Fruit fly (Drosophila melanogaster) whole organism, embryonic: ENCODE measurements around the gene CG43796.

ENCODE experiments used
- B-H1 ChIP-seq: fragments of 200-800 bp; sonication (Bioruptor generic); IDR thresholded peaks from 3 replicates; pipeline ENCODE4 v1.3.6; 2022; ENCODE audit warnings: missing biosample characterization, missing genetic modification characterization
- Bgb ChIP-seq: fragments of 200-800 bp; sonication (Bioruptor generic); IDR thresholded peaks from 2 replicates; pipeline ENCODE4 v1.3.6; 2022; ENCODE audit warnings: missing biosample characterization, missing genetic modification characterization; ENCODE audit not compliant: partially characterized antibody
- CG1024 ChIP-seq: fragments of 200-800 bp; sonication (Bioruptor generic); IDR thresholded peaks from 2 replicates; pipeline ENCODE4 v1.3.6; 2022; ENCODE audit warnings: missing biosample characterization, missing genetic modification characterization
- CG10543 ChIP-seq: fragments of 200-800 bp; sonication (Bioruptor generic); optimal IDR thresholded peaks from 3 replicates; lab custom pipeline; 2017; ENCODE audit warnings: missing biosample characterization, mild to moderate bottlenecking, missing genetic modification characterization, moderate library complexity
- CG11247 ChIP-seq: fragments of 200-800 bp; sonication (Bioruptor generic); IDR thresholded peaks from 2 replicates; pipeline ENCODE4 v1.3.6; 2022; ENCODE audit warnings: missing biosample characterization, missing genetic modification characterization
- CG11504 ChIP-seq: fragments of 200-800 bp; sonication (Bioruptor generic); optimal IDR thresholded peaks from 3 replicates; lab custom pipeline; 2019; ENCODE audit warnings: missing biosample characterization, mild to moderate bottlenecking, missing genetic modification characterization, moderate library complexity
- CG11723 ChIP-seq: fragments of 200-800 bp; sonication (Bioruptor generic); optimal IDR thresholded peaks from 2 replicates; lab custom pipeline; 2017; ENCODE audit warnings: missing biosample characterization, mild to moderate bottlenecking, missing genetic modification characterization
- CG12744 ChIP-seq: fragments of 200-800 bp; sonication (Bioruptor generic); optimal IDR thresholded peaks from 2 replicates; lab custom pipeline; 2016; ENCODE audit warnings: missing biosample characterization, missing genetic modification characterization
- CG13424 ChIP-seq: fragments of 200-800 bp; sonication (Bioruptor generic); optimal IDR thresholded peaks from 2 replicates; lab custom pipeline; 2019; ENCODE audit warnings: missing biosample characterization, mild to moderate bottlenecking, missing genetic modification characterization, moderate library complexity
- CG1603 ChIP-seq: fragments of 200-800 bp; sonication (Bioruptor generic); optimal IDR thresholded peaks from 2 replicates; lab custom pipeline; 2019; ENCODE audit warnings: missing biosample characterization, mild to moderate bottlenecking, missing genetic modification characterization, moderate library complexity
- CG17612 ChIP-seq: fragments of 200-800 bp; sonication (Bioruptor generic); IDR thresholded peaks from 2 replicates; pipeline ENCODE4 v1.3.6; 2022; ENCODE audit warnings: missing biosample characterization, missing genetic modification characterization
- CG17912 ChIP-seq: fragments of 200-800 bp; sonication (Bioruptor generic); optimal IDR thresholded peaks from 2 replicates; lab custom pipeline; 2018; ENCODE audit warnings: missing biosample characterization, mild to moderate bottlenecking, missing genetic modification characterization
- CG31388 ChIP-seq: fragments of 200-800 bp; sonication (Bioruptor generic); optimal IDR thresholded peaks from 2 replicates; lab custom pipeline; 2016; ENCODE audit warnings: missing biosample characterization, missing genetic modification characterization
- CG33557 ChIP-seq: fragments of 200-800 bp; sonication (Bioruptor generic); optimal IDR thresholded peaks from 2 replicates; lab custom pipeline; 2019; ENCODE audit warnings: missing biosample characterization, mild to moderate bottlenecking, missing genetic modification characterization, moderate library complexity
- CG3838 ChIP-seq: fragments of 200-800 bp; sonication (Bioruptor generic); optimal IDR thresholded peaks from 3 replicates; lab custom pipeline; 2016; ENCODE audit warnings: missing biosample characterization, missing genetic modification characterization
- CG3995 ChIP-seq: fragments of 200-800 bp; sonication (Bioruptor generic); optimal IDR thresholded peaks from 3 replicates; lab custom pipeline; 2016; ENCODE audit warnings: missing biosample characterization, missing genetic modification characterization
- CG4404 ChIP-seq: fragments of 200-800 bp; sonication (Bioruptor generic); IDR thresholded peaks from 2 replicates; pipeline ENCODE4 v1.3.6; 2022; ENCODE audit warnings: missing biosample characterization, missing genetic modification characterization
- CG4424 ChIP-seq: fragments of 200-800 bp; sonication (Bioruptor generic); optimal IDR thresholded peaks from 3 replicates; lab custom pipeline; 2016; ENCODE audit warnings: missing biosample characterization, missing genetic modification characterization
- CG7963 ChIP-seq: fragments of 200-800 bp; sonication (Bioruptor generic); IDR thresholded peaks from 3 replicates; pipeline ENCODE4 v1.3.6; 2022; ENCODE audit warnings: missing biosample characterization, missing genetic modification characterization; ENCODE audit not compliant: partially characterized antibody
- CG8281 ChIP-seq: fragments of 200-800 bp; sonication (Bioruptor generic); optimal IDR thresholded peaks from 2 replicates; lab custom pipeline; 2018; ENCODE audit warnings: missing biosample characterization, mild to moderate bottlenecking, missing genetic modification characterization, moderate library complexity
- CG8290 ChIP-seq, 3 experiments: fragments of 200-800 bp; sonication (Bioruptor generic); optimal IDR thresholded peaks; 2 replicates each; lab custom pipeline; 2016 to 2019; ENCODE audit warnings: missing biosample characterization in 3 of 3, missing genetic modification characterization in 3 of 3, mild to moderate bottlenecking in 2 of 3, moderate library complexity in 1 of 3
- CG8944 ChIP-seq: fragments of 200-800 bp; sonication (Bioruptor generic); optimal IDR thresholded peaks from 3 replicates; lab custom pipeline; 2016; ENCODE audit warnings: missing biosample characterization, missing genetic modification characterization
- CG9609 ChIP-seq: fragments of 200-800 bp; sonication (Bioruptor generic); optimal IDR thresholded peaks from 3 replicates; lab custom pipeline; 2016; ENCODE audit warnings: missing biosample characterization, missing genetic modification characterization
- CG9876 ChIP-seq: fragments of 200-800 bp; sonication (Bioruptor generic); optimal IDR thresholded peaks from 2 replicates; lab custom pipeline; 2016; ENCODE audit warnings: missing biosample characterization, missing genetic modification characterization
- CrebB ChIP-seq: fragments of 200-800 bp; sonication (Bioruptor generic); optimal IDR thresholded peaks from 3 replicates; lab custom pipeline; 2018; ENCODE audit warnings: missing biosample characterization, mild to moderate bottlenecking, missing genetic modification characterization
- Dfd ChIP-seq, 2 experiments: fragments of >200 bp; optimal IDR thresholded peaks; 2 replicates each; lab custom pipeline; 2017; ENCODE audit warnings: missing biosample characterization in 2 of 2, missing genetic modification characterization in 2 of 2
- Drgx ChIP-seq: fragments of 200-800 bp; sonication (Bioruptor generic); IDR thresholded peaks from 2 replicates; pipeline ENCODE4 v1.3.6; 2022; ENCODE audit warnings: missing biosample characterization, missing genetic modification characterization
- H2.0 ChIP-seq: fragments of 200-800 bp; sonication (Bioruptor generic); IDR thresholded peaks from 2 replicates; pipeline ENCODE4 v1.3.6; 2022; ENCODE audit warnings: missing biosample characterization, missing genetic modification characterization
- Hmr ChIP-seq: fragments of 200-800 bp; sonication (Bioruptor generic); optimal IDR thresholded peaks from 3 replicates; lab custom pipeline; 2017; ENCODE audit warnings: mild to moderate bottlenecking, missing biosample characterization, missing genetic modification reagents, missing genetic modification characterization
- Hr39 ChIP-seq: fragments of >200 bp; optimal IDR thresholded peaks from 2 replicates; lab custom pipeline; 2017
- Sry-β ChIP-seq: fragments of 200-800 bp; sonication (Bioruptor generic); optimal IDR thresholded peaks from 2 replicates; lab custom pipeline; 2018; ENCODE audit warnings: missing biosample characterization, mild to moderate bottlenecking, missing genetic modification characterization, moderate library complexity
- Ssrp ChIP-seq: fragments of 200-800 bp; sonication (Bioruptor generic); optimal IDR thresholded peaks from 2 replicates; lab custom pipeline; 2018; ENCODE audit warnings: missing biosample characterization, mild to moderate bottlenecking, missing genetic modification characterization, moderate library complexity
- Taf1 ChIP-seq: fragments of 200-800 bp; sonication (Bioruptor generic); IDR thresholded peaks from 2 replicates; pipeline ENCODE4 v1.3.6; 2022; ENCODE audit warnings: missing biosample characterization, missing genetic modification characterization
- ab ChIP-seq: fragments of 200-800 bp; sonication (Bioruptor generic); optimal IDR thresholded peaks from 2 replicates; lab custom pipeline; 2016; ENCODE audit warnings: missing biosample characterization, missing genetic modification characterization
- ato ChIP-seq: fragments of 200-800 bp; sonication (Bioruptor generic); IDR thresholded peaks from 2 replicates; pipeline ENCODE4 v1.3.6; 2022; ENCODE audit warnings: missing biosample characterization, missing genetic modification characterization; ENCODE audit not compliant: partially characterized antibody
- bbx ChIP-seq: fragments of 200-800 bp; sonication (Bioruptor generic); IDR thresholded peaks from 2 replicates; pipeline ENCODE4 v1.3.6; 2022; ENCODE audit warnings: missing biosample characterization, missing genetic modification characterization; ENCODE audit not compliant: partially characterized antibody
- danr ChIP-seq: fragments of 200-800 bp; sonication (Bioruptor generic); IDR thresholded peaks from 2 replicates; pipeline ENCODE4 v1.3.6; 2022; ENCODE audit warnings: missing biosample characterization, missing genetic modification characterization
- disco-r ChIP-seq: fragments of 200-800 bp; sonication (Bioruptor generic); optimal IDR thresholded peaks from 2 replicates; lab custom pipeline; 2016; ENCODE audit warnings: missing biosample characterization, missing genetic modification characterization
- grau ChIP-seq: fragments of 200-800 bp; optimal IDR thresholded peaks from 3 replicates; lab custom pipeline; 2019; ENCODE audit warnings: missing biosample characterization, mild to moderate bottlenecking, missing genetic modification characterization, moderate library complexity
- hb ChIP-seq: fragments of 200-800 bp; sonication (Bioruptor generic); IDR thresholded peaks from 3 replicates; pipeline ENCODE4 v1.3.6; 2022; ENCODE audit warnings: missing biosample characterization, missing genetic modification characterization; ENCODE audit not compliant: partially characterized antibody
- hkb ChIP-seq, 2 experiments: fragments of 200-800 bp in 1 of 2; fragments of >200 bp in 1 of 2; sonication (Bioruptor generic) in 1 of 2; IDR thresholded peaks in 1 of 2; optimal IDR thresholded peaks in 1 of 2; 2 replicates each; pipeline versions ENCODE4 v1.3.6 to Lab custom; 2017 to 2022; ENCODE audit warnings: missing biosample characterization in 1 of 2, missing genetic modification characterization in 1 of 2
- mam ChIP-seq: fragments of 200-800 bp; sonication (Bioruptor generic); optimal IDR thresholded peaks from 3 replicates; lab custom pipeline; 2016; ENCODE audit warnings: missing biosample characterization, missing genetic modification characterization
- otp ChIP-seq: fragments of 200-800 bp; sonication (Bioruptor generic); IDR thresholded peaks from 3 replicates; pipeline ENCODE4, ENCODE4 v1.3.6; 2022; ENCODE audit warnings: missing biosample characterization, missing genetic modification characterization
- pita ChIP-seq: fragments of 200-800 bp; sonication (Bioruptor generic); optimal IDR thresholded peaks from 2 replicates; lab custom pipeline; 2017; ENCODE audit warnings: missing biosample characterization, mild to moderate bottlenecking, missing genetic modification characterization
- salm ChIP-seq: fragments of 200-800 bp; sonication (Bioruptor generic); optimal IDR thresholded peaks from 2 replicates; lab custom pipeline; 2018; ENCODE audit warnings: missing biosample characterization, mild to moderate bottlenecking, missing genetic modification characterization
- slou ChIP-seq: fragments of 200-800 bp; sonication (Bioruptor generic); optimal IDR thresholded peaks from 3 replicates; lab custom pipeline; 2016; ENCODE audit warnings: missing biosample characterization, missing genetic modification characterization
- trem ChIP-seq: fragments of 200-800 bp; optimal IDR thresholded peaks from 3 replicates; lab custom pipeline; 2019; ENCODE audit warnings: missing biosample characterization, mild to moderate bottlenecking, missing genetic modification characterization, moderate library complexity
- ttk ChIP-seq: fragments of 200-800 bp; sonication (Bioruptor generic); IDR thresholded peaks from 2 replicates; pipeline ENCODE4 v2.1.2; 2022; ENCODE audit warnings: missing biosample characterization, missing genetic modification characterization
- wek ChIP-seq: fragments of 200-800 bp; sonication (Bioruptor generic); optimal IDR thresholded peaks from 3 replicates; lab custom pipeline; 2018; ENCODE audit warnings: missing biosample characterization, mild to moderate bottlenecking, missing genetic modification characterization, moderate library complexity
- zf30C ChIP-seq: fragments of 200-800 bp; sonication (Bioruptor generic); optimal IDR thresholded peaks from 3 replicates; lab custom pipeline; 2018; ENCODE audit warnings: missing biosample characterization, mild to moderate bottlenecking, missing genetic modification characterization

The CG43796 gene

DNA sequence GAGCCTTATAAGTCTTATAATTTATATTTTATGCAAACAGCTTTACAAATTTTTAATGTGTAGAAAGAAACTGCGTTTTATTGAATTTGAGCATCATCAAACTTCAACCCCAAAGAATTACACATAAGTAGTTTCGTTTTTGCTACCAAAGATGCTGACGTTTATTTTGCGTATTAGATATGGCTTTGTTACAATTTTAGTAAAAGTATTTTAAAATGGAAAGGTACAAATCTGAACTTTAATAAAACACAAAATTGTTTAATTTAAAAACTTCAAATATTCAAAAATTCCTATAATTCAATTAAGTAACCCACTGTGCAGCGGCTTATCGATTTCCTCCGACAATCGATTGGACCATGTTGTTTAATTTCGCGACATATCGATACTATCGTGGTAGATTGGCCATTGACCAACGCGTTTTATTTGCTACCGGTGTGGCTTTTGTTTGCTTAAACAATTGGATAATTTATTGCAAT, 18.0 kb upstream of the CG43796 start, which contains the start of gene prg (continued):
- TF ChIP-seq ttk (GFP tag; lab: Robert Waterston, UW) (peak; percentile 25; the same call in 1 of the 2 replicates), Dfd (GFP tag; optimal IDR thresholded peaks at IDR 0.05; lab: Kevin White, UChicago) (no peak), CG1603 (tag; lab: Kevin White, UChicago) (peak; percentile 57), B-H1 (GFP tag; lab: Robert Waterston, UW) (no peak), CG13424 (peak; percentile 72), Taf1 (GFP tag; lab: Robert Waterston, UW) (peak; percentile 52), mam (GFP tag; lab: Kevin White, UChicago) (peak; percentile 79), otp (GFP tag; lab: Robert Waterston, UW) (peak; percentile 45; the same call in 1 of the 3 replicates), CG12744 (GFP tag; lab: Kevin White, UChicago) (peak; percentile 60), disco-r (GFP tag; lab: Kevin White, UChicago) (no peak), hb (GFP tag; lab: Robert Waterston, UW) (peak; percentile 95), bbx (GFP tag; lab: Robert Waterston, UW) (peak; percentile 98), CG4424 (GFP tag; lab: Kevin White, UChicago) (peak; percentile 13), CG9609 (peak; percentile 9), Sry-β (GFP tag; lab: Kevin White, UChicago) (no peak), Drgx (GFP tag; lab: Robert Waterston, UW) (no peak), slou (GFP tag; lab: Kevin White, UChicago) (peak; percentile 72), hkb (optimal IDR thresholded peaks at IDR 0.05; lab: Kevin White, UChicago) (no peak), hkb (GFP tag; IDR thresholded peaks at IDR 0.05; lab: Robert Waterston, UW) (peak; percentile 79), CG4404 (GFP tag; lab: Robert Waterston, UW) (no peak), CG11504 (tag; lab: Kevin White, UChicago) (peak; percentile 79), CG10543 (GFP tag; lab: Kevin White, UChicago) (peak; percentile 72), CG3995 (GFP tag; lab: Kevin White, UChicago) (peak; percentile 48), CG7963 (GFP tag; lab: Robert Waterston, UW) (peak; percentile 98), danr (GFP tag; lab: Robert Waterston, UW) (no peak), grau (tag; lab: Kevin White, UChicago) (peak; percentile 78), CG17612 (no peak), CG11247 (GFP tag; lab: Robert Waterston, UW) (peak; percentile 47; the same call in 1 of the 2 replicates), H2.0 (GFP tag; lab: Robert Waterston, UW) (no peak), CG11723 (GFP tag; lab: Kevin White, UChicago) (peak; percentile 21), CG8290 (GFP tag; optimal IDR thresholded peaks at IDR 0.05; lab: Kevin White, UChicago) (peak; percentile 67), CG8290 (tag; optimal IDR thresholded peaks at IDR 0.05; lab: Kevin White, UChicago) (peak in 1 of 2 experiments; percentile 61), zf30C (GFP tag; lab: Kevin White, UChicago) (no peak), CG1024 (GFP tag; lab: Robert Waterston, UW) (0 out of 2 replicates have a peak, but pooled peaks have one; percentile 18), wek (GFP tag; lab: Kevin White, UChicago) (no peak), CG31388 (no peak), Hr39 (lab: Kevin White, UChicago) (no peak), trem (peak; percentile 68), salm (tag; lab: Kevin White, UChicago) (no peak), Bgb (GFP tag; lab: Robert Waterston, UW) (peak; percentile 98), Hmr (GFP tag; lab: Kevin White, UChicago) (peak; percentile 66), CrebB (tag; lab: Kevin White, UChicago) (peak; percentile 43), CG33557 (GFP tag; lab: Kevin White, UChicago) (no peak), CG17912 (GFP tag; lab: Kevin White, UChicago) (no peak), ab (no peak), CG3838 (GFP tag; lab: Kevin White, UChicago) (peak; percentile 47), CG9876 (GFP tag; lab: Kevin White, UChicago) (no peak), pita (no peak), ato (GFP tag; lab: Robert Waterston, UW) (peak; percentile 97), CG8281 (peak; percentile 26), CG8944 (GFP tag; lab: Kevin White, UChicago) (peak; percentile 35), Ssrp (peak; percentile 51)
